Fruit fly (Drosophila melanogaster): ENCODE results near the gene Mfe2.
A peak's percentile ranks its signal among the peaks of the same experiment; 100 is the strongest.

The Mfe2 gene

dm6 chrX:16270795-16271194, at the start of gene Mfe2:
TSS of gene Mfe2 (plus strand) at chrX:16270951.
- TF ChIP-seq CG8119 (GFP tag; IDR thresholded peaks at IDR 0.05): no peak; the same call in 2 of the 3 replicates
- no peak for TF ChIP-seq CG32006 (GFP tag; optimal IDR thresholded peaks at IDR 0.05)
- TF ChIP-seq CG11762 (GFP tag; optimal IDR thresholded peaks at IDR 0.05; ENCODE audit: insufficient read depth): no peak
- TF ChIP-seq CG1621 (tag; optimal IDR thresholded peaks at IDR 0.05): peak; percentile 62
- TF ChIP-seq lz (GFP tag; optimal IDR thresholded peaks at IDR 0.05): peak; percentile 12
- no peak for TF ChIP-seq Smox (GFP tag; optimal IDR thresholded peaks at IDR 0.05)
- TF ChIP-seq Eip75B (GFP tag; optimal IDR thresholded peaks at IDR 0.05): peak; percentile 8
- peak; percentile 37 for TF ChIP-seq vri (GFP tag; optimal IDR thresholded peaks at IDR 0.05)
- TF ChIP-seq CG16779 (tag; optimal IDR thresholded peaks at IDR 0.05): no peak
- TF ChIP-seq Sox15 (GFP tag; optimal IDR thresholded peaks at IDR 0.05): no peak
- no peak for TF ChIP-seq Lpt (GFP tag; optimal IDR thresholded peaks at IDR 0.05)
- TF ChIP-seq dac (GFP tag; optimal IDR thresholded peaks at IDR 0.05): no peak
- TF ChIP-seq CG6808 (GFP tag; optimal IDR thresholded peaks at IDR 0.05): peak; percentile 52
- TF ChIP-seq ss (GFP tag; optimal IDR thresholded peaks at IDR 0.05): peak; percentile 84 to 85
- TF ChIP-seq pdm3 (GFP tag; optimal IDR thresholded peaks at IDR 0.05): no peak
- no peak for TF ChIP-seq Hr4 (GFP tag; optimal IDR thresholded peaks at IDR 0.05)
- TF ChIP-seq CG10669 (GFP tag; optimal IDR thresholded peaks at IDR 0.05): peak; percentile 42
- TF ChIP-seq Ets96B (tag; optimal IDR thresholded peaks at IDR 0.05): peak; percentile 24
- TF ChIP-seq CG6854 (GFP tag; optimal IDR thresholded peaks at IDR 0.05): peak; percentile 49
- TF ChIP-seq fd85E (GFP tag; optimal IDR thresholded peaks at IDR 0.05): peak; percentile 13
- TF ChIP-seq CG34406 (GFP tag; optimal IDR thresholded peaks at IDR 0.05): no peak
- TF ChIP-seq Sox14 (GFP tag; optimal IDR thresholded peaks at IDR 0.05): peak; percentile 17
- TF ChIP-seq CG6163 (GFP tag; IDR thresholded peaks at IDR 0.05): peak; percentile 21; the same call in 1 of the 3 replicates
- TF ChIP-seq dsx (GFP tag; optimal IDR thresholded peaks at IDR 0.05; ENCODE audit: poor library complexity, severe bottlenecking): peak; percentile 42
- TF ChIP-seq CG6792 (GFP tag; optimal IDR thresholded peaks at IDR 0.05): no peak
- peak; percentile 50 for TF ChIP-seq net (GFP tag; optimal IDR thresholded peaks at IDR 0.05)
- no peak for TF ChIP-seq Eip93F (GFP tag; optimal IDR thresholded peaks at IDR 0.05)
- TF ChIP-seq CG9139 (GFP tag; optimal IDR thresholded peaks at IDR 0.05): peak; percentile 76
- no peak for TF ChIP-seq fkh (GFP tag; optimal IDR thresholded peaks at IDR 0.05)
- TF ChIP-seq CG10631 (GFP tag; optimal IDR thresholded peaks at IDR 0.05): peak; percentile 28
- no peak for TF ChIP-seq CG11294 (GFP tag; IDR thresholded peaks at IDR 0.05)
- TF ChIP-seq CG3032 (tag; optimal IDR thresholded peaks at IDR 0.05): peak; percentile 20
- no peak for TF ChIP-seq Sox102F (GFP tag; optimal IDR thresholded peaks at IDR 0.05)
- peak; percentile 89 for TF ChIP-seq svp (GFP tag)
- no peak for TF ChIP-seq CG8319 (GFP tag; optimal IDR thresholded peaks at IDR 0.05)
- peak; percentile 35 for TF ChIP-seq cyc (GFP tag; optimal IDR thresholded peaks at IDR 0.05)
- TF ChIP-seq Ets21C (GFP tag; optimal IDR thresholded peaks at IDR 0.05): peak; percentile 16
- TF ChIP-seq esn (GFP tag; optimal IDR thresholded peaks at IDR 0.05): peak; percentile 42
- peak; percentile 43; the same call in 1 of the 3 replicates for TF ChIP-seq eg (GFP tag; IDR thresholded peaks at IDR 0.05)
- TF ChIP-seq CG7368 (GFP tag; optimal IDR thresholded peaks at IDR 0.05): peak; percentile 40
- TF ChIP-seq CG11902 (GFP tag; optimal IDR thresholded peaks at IDR 0.05): no peak
- peak; percentile 46 for TF ChIP-seq CG3919 (GFP tag; optimal IDR thresholded peaks at IDR 0.05)
- peak; percentile 70 for TF ChIP-seq CG6276 (GFP tag; optimal IDR thresholded peaks at IDR 0.05)
- no peak for TF ChIP-seq fd59A (GFP tag; optimal IDR thresholded peaks at IDR 0.05)
- TF ChIP-seq topi (GFP tag; optimal IDR thresholded peaks at IDR 0.05): peak; percentile 52
- no peak for TF ChIP-seq CG4318 (GFP tag; optimal IDR thresholded peaks at IDR 0.05)
- TF ChIP-seq salr (GFP tag; optimal IDR thresholded peaks at IDR 0.05): no peak
- TF ChIP-seq acj6 (GFP tag; optimal IDR thresholded peaks at IDR 0.05): no peak
- TF ChIP-seq spab (GFP tag; optimal IDR thresholded peaks at IDR 0.05): peak; percentile 31
- TF ChIP-seq Hr39 (GFP tag; optimal IDR thresholded peaks at IDR 0.05): peak; percentile 45
- TF ChIP-seq CG15336 (GFP tag; IDR thresholded peaks at IDR 0.05): 0 out of 2 replicates have a peak, but pooled peaks have one; percentile 35
- TF ChIP-seq Blimp-1 (GFP tag; optimal IDR thresholded peaks at IDR 0.05): no peak
